Fruit fly (Drosophila melanogaster) whole organism, embryonic: ENCODE results near the gene crm.
A peak's percentile ranks its signal among the peaks of the same experiment; 100 is the strongest.

Source experiments
- ATbp ChIP-seq: fragments of 200-800 bp; sonication (Bioruptor generic); optimal IDR thresholded peaks from 2 replicates; lab custom pipeline; 2017; ENCODE audit warnings: missing biosample characterization, mild to moderate bottlenecking, missing genetic modification characterization, missing genetic modification reagents
- Aef1 ChIP-seq: fragments of 200-800 bp; sonication (Bioruptor generic); IDR thresholded peaks from 3 replicates; pipeline ENCODE4 v1.3.6; 2022; ENCODE audit warnings: missing biosample characterization, missing genetic modification characterization
- Atf-2 ChIP-seq: fragments of 200-800 bp; sonication (Bioruptor generic); optimal IDR thresholded peaks from 2 replicates; lab custom pipeline; 2016; ENCODE audit warnings: missing biosample characterization, missing genetic modification characterization
- CG10267 ChIP-seq: fragments of 200-800 bp; sonication (Bioruptor generic); optimal IDR thresholded peaks from 2 replicates; lab custom pipeline; 2018; ENCODE audit warnings: missing biosample characterization, mild to moderate bottlenecking, missing genetic modification characterization, moderate library complexity
- CG10431 ChIP-seq: fragments of 200-800 bp; sonication (Bioruptor generic); optimal IDR thresholded peaks from 3 replicates; lab custom pipeline; 2018; ENCODE audit warnings: missing biosample characterization, mild to moderate bottlenecking, missing genetic modification characterization
- CG10462 ChIP-seq: fragments of 200-800 bp; sonication (Bioruptor generic); optimal IDR thresholded peaks from 2 replicates; lab custom pipeline; 2016; ENCODE audit warnings: missing biosample characterization, missing genetic modification characterization
- CG10654 ChIP-seq: fragments of 200-800 bp; sonication (Bioruptor generic); optimal IDR thresholded peaks from 2 replicates; lab custom pipeline; 2016; ENCODE audit warnings: missing biosample characterization, missing genetic modification characterization
- CG10959 ChIP-seq: fragments of 200-800 bp; sonication (Bioruptor generic); IDR thresholded peaks from 2 replicates; pipeline ENCODE4 v1.3.6; 2022; ENCODE audit warnings: missing biosample characterization, missing genetic modification characterization
- CG11504 ChIP-seq: fragments of 200-800 bp; sonication (Bioruptor generic); optimal IDR thresholded peaks from 3 replicates; lab custom pipeline; 2019; ENCODE audit warnings: missing biosample characterization, mild to moderate bottlenecking, missing genetic modification characterization, moderate library complexity
- CG11696 ChIP-seq: fragments of 200-800 bp; sonication (Bioruptor generic); IDR thresholded peaks from 2 replicates; pipeline ENCODE4 v1.3.6; 2022; ENCODE audit warnings: missing biosample characterization, missing genetic modification characterization
- CG12769 ChIP-seq: fragments of 200-800 bp; sonication (Bioruptor generic); optimal IDR thresholded peaks from 2 replicates; lab custom pipeline; 2019; ENCODE audit warnings: missing biosample characterization, mild to moderate bottlenecking, missing genetic modification characterization, moderate library complexity
- CG13287 ChIP-seq: fragments of 200-800 bp; sonication (Bioruptor generic); IDR thresholded peaks from 2 replicates; pipeline ENCODE4 v1.3.6; 2022; ENCODE audit warnings: missing biosample characterization, missing genetic modification characterization; ENCODE audit not compliant: partially characterized antibody
- CG14441 ChIP-seq: fragments of 200-800 bp; sonication (Bioruptor generic); IDR thresholded peaks from 2 replicates; pipeline ENCODE4 v1.3.6; 2022; ENCODE audit warnings: missing biosample characterization, missing genetic modification characterization
- CG17912 ChIP-seq: fragments of 200-800 bp; sonication (Bioruptor generic); optimal IDR thresholded peaks from 2 replicates; lab custom pipeline; 2018; ENCODE audit warnings: missing biosample characterization, mild to moderate bottlenecking, missing genetic modification characterization
- CG18599 ChIP-seq: fragments of 200-800 bp; sonication (Bioruptor generic); optimal IDR thresholded peaks from 3 replicates; lab custom pipeline; 2017; ENCODE audit warnings: missing biosample characterization, missing genetic modification characterization, mild to moderate bottlenecking, moderate library complexity, missing genetic modification reagents
- CG18764 ChIP-seq: fragments of 200-800 bp; sonication (Bioruptor generic); optimal IDR thresholded peaks from 3 replicates; lab custom pipeline; 2016; ENCODE audit warnings: missing biosample characterization, missing genetic modification characterization
- CG2678 ChIP-seq: fragments of 200-800 bp; sonication (Bioruptor generic); optimal IDR thresholded peaks from 3 replicates; lab custom pipeline; 2019; ENCODE audit warnings: missing biosample characterization, mild to moderate bottlenecking, missing genetic modification characterization, moderate library complexity
- CG3407 ChIP-seq: fragments of 200-800 bp; sonication (Bioruptor generic); optimal IDR thresholded peaks from 2 replicates; lab custom pipeline; 2018; ENCODE audit warnings: missing biosample characterization, mild to moderate bottlenecking, missing genetic modification characterization
- CG6689 ChIP-seq: fragments of 200-800 bp; sonication (Bioruptor generic); IDR thresholded peaks from 2 replicates; pipeline ENCODE4 v1.3.6; 2022; ENCODE audit warnings: missing biosample characterization, missing genetic modification characterization
- CG6765 ChIP-seq: fragments of 200-800 bp; sonication (Bioruptor generic); optimal IDR thresholded peaks from 3 replicates; lab custom pipeline; 2017; ENCODE audit warnings: missing biosample characterization, mild to moderate bottlenecking, missing genetic modification characterization
- CkIIα-i1 ChIP-seq: fragments of 200-800 bp; sonication (Bioruptor generic); IDR thresholded peaks from 2 replicates; pipeline ENCODE4 v1.3.6; 2022; ENCODE audit warnings: missing biosample characterization, missing genetic modification characterization
- Dbx ChIP-seq: fragments of 200-800 bp; sonication (Bioruptor generic); IDR thresholded peaks from 3 replicates; pipeline ENCODE4 v1.3.6; 2022; ENCODE audit warnings: missing biosample characterization, missing genetic modification characterization
- Ets65A ChIP-seq: fragments of 200-800 bp; sonication (Bioruptor generic); peaks from one replicate; lab custom pipeline; 2016; ENCODE audit warnings: missing biosample characterization, missing genetic modification characterization
- H15 ChIP-seq: fragments of 200-800 bp; sonication (Bioruptor generic); IDR thresholded peaks from 3 replicates; pipeline ENCODE4 v1.3.6; 2022; ENCODE audit warnings: missing biosample characterization, missing genetic modification characterization
- Lim3 ChIP-seq: fragments of 200-800 bp; sonication (Bioruptor generic); IDR thresholded peaks from 2 replicates; pipeline ENCODE4 v1.3.6; 2022; ENCODE audit warnings: missing biosample characterization, missing genetic modification characterization
- Mad ChIP-seq: fragments of 200-800 bp; sonication (Bioruptor generic); optimal IDR thresholded peaks from 2 replicates; lab custom pipeline; 2016; ENCODE audit warnings: missing biosample characterization, missing genetic modification characterization
- NFAT ChIP-seq: fragments of 200-800 bp; sonication (Bioruptor generic); IDR thresholded peaks from 2 replicates; pipeline ENCODE4 v1.3.6; 2022; ENCODE audit warnings: missing biosample characterization, missing genetic modification characterization
- Sox100B ChIP-seq: fragments of 200-800 bp; sonication (Bioruptor generic); optimal IDR thresholded peaks from 3 replicates; lab custom pipeline; 2018; ENCODE audit warnings: missing biosample characterization, mild to moderate bottlenecking, missing genetic modification characterization
- Spps ChIP-seq: fragments of 200-800 bp; sonication (Bioruptor generic); optimal IDR thresholded peaks from 2 replicates; lab custom pipeline; 2018; ENCODE audit warnings: missing biosample characterization, mild to moderate bottlenecking, missing genetic modification characterization
- Sry-δ ChIP-seq: fragments of 200-800 bp; sonication (Bioruptor generic); optimal IDR thresholded peaks from 2 replicates; lab custom pipeline; 2016; ENCODE audit warnings: missing biosample characterization, missing genetic modification characterization
- Taf1 ChIP-seq: fragments of 200-800 bp; sonication (Bioruptor generic); IDR thresholded peaks from 2 replicates; pipeline ENCODE4 v1.3.6; 2022; ENCODE audit warnings: missing biosample characterization, missing genetic modification characterization
- Trl ChIP-seq, 3 experiments: fragments of >200 bp in 2 of 3; fragments of 200-800 bp in 1 of 3; sonication (Bioruptor generic) in 1 of 3; optimal IDR thresholded peaks; 2 replicates in 1 of 3; 3 replicates in 2 of 3; lab custom pipeline; 2016 to 2017; ENCODE audit warnings: missing biosample characterization in 1 of 3, missing genetic modification characterization in 1 of 3
- Xrp1 ChIP-seq: fragments of 200-800 bp; sonication (Bioruptor generic); IDR thresholded peaks from 2 replicates; pipeline ENCODE4 v1.3.6; 2022; ENCODE audit warnings: missing biosample characterization, missing genetic modification characterization
- ab ChIP-seq: fragments of 200-800 bp; sonication (Bioruptor generic); optimal IDR thresholded peaks from 2 replicates; lab custom pipeline; 2016; ENCODE audit warnings: missing biosample characterization, missing genetic modification characterization
- ash1 ChIP-seq: fragments of 200-800 bp; sonication (Bioruptor generic); optimal IDR thresholded peaks from 2 replicates; lab custom pipeline; 2018; ENCODE audit warnings: missing biosample characterization, mild to moderate bottlenecking, missing genetic modification characterization
- bab2 ChIP-seq: fragments of 200-800 bp; sonication (Bioruptor generic); optimal IDR thresholded peaks from 2 replicates; lab custom pipeline; 2016; ENCODE audit warnings: missing biosample characterization, missing genetic modification characterization
- bigmax ChIP-seq: fragments of 200-800 bp; sonication (Bioruptor generic); optimal IDR thresholded peaks from 2 replicates; lab custom pipeline; 2018; ENCODE audit warnings: missing biosample characterization, mild to moderate bottlenecking, missing genetic modification characterization
- chm ChIP-seq: fragments of 200-800 bp; sonication (Bioruptor generic); IDR thresholded peaks from 2 replicates; pipeline ENCODE4 v1.3.6; 2022; ENCODE audit warnings: missing biosample characterization, missing genetic modification characterization
- da ChIP-seq: fragments of 200-800 bp; sonication (Bioruptor generic); optimal IDR thresholded peaks from 2 replicates; lab custom pipeline; 2016; ENCODE audit warnings: missing biosample characterization, missing genetic modification characterization
- gem ChIP-seq: fragments of 200-800 bp; sonication (Bioruptor generic); optimal IDR thresholded peaks from 2 replicates; lab custom pipeline; 2019; ENCODE audit warnings: missing biosample characterization, mild to moderate bottlenecking, missing genetic modification characterization, moderate library complexity
- grau ChIP-seq: fragments of 200-800 bp; optimal IDR thresholded peaks from 3 replicates; lab custom pipeline; 2019; ENCODE audit warnings: missing biosample characterization, mild to moderate bottlenecking, missing genetic modification characterization, moderate library complexity
- lilli ChIP-seq: fragments of 200-800 bp; sonication (Bioruptor generic); optimal IDR thresholded peaks from 3 replicates; lab custom pipeline; 2016; ENCODE audit warnings: missing biosample characterization, missing genetic modification characterization
- odd ChIP-seq: fragments of 200-800 bp; sonication (Bioruptor generic); optimal IDR thresholded peaks from 2 replicates; lab custom pipeline; 2017; ENCODE audit warnings: missing biosample characterization, mild to moderate bottlenecking, missing genetic modification characterization
- prd ChIP-seq, 3 experiments: fragments of >200 bp in 2 of 3; fragments of 200-800 bp in 1 of 3; sonication (Bioruptor generic) in 1 of 3; optimal IDR thresholded peaks in 2 of 3; IDR thresholded peaks in 1 of 3; 2 replicates in 2 of 3; 3 replicates in 1 of 3; pipeline versions ENCODE4 v1.3.6 to Lab custom; 2017 to 2022; ENCODE audit warnings: missing biosample characterization in 1 of 3, missing genetic modification characterization in 1 of 3
- row ChIP-seq: fragments of 200-800 bp; sonication (Bioruptor generic); IDR thresholded peaks from 3 replicates; pipeline ENCODE4 v1.3.6; 2022; ENCODE audit warnings: missing biosample characterization, missing genetic modification characterization
- slbo ChIP-seq: fragments of 200-800 bp; sonication (Bioruptor generic); IDR thresholded peaks from 2 replicates; pipeline ENCODE4 v1.3.6; 2022; ENCODE audit warnings: missing biosample characterization, missing genetic modification characterization
- so ChIP-seq: fragments of 200-800 bp; sonication (Bioruptor generic); IDR thresholded peaks from 3 replicates; pipeline ENCODE4 v1.3.6; 2022; ENCODE audit warnings: missing biosample characterization, missing genetic modification characterization
- tap ChIP-seq: fragments of 200-800 bp; optimal IDR thresholded peaks from 3 replicates; lab custom pipeline; 2019; ENCODE audit warnings: missing biosample characterization, mild to moderate bottlenecking, missing genetic modification characterization, moderate library complexity
- usp ChIP-seq: fragments of >200 bp; optimal IDR thresholded peaks from 2 replicates; lab custom pipeline; 2017; ENCODE audit warnings: missing biosample characterization, missing genetic modification characterization
- wdn ChIP-seq: fragments of 200-800 bp; sonication (Bioruptor generic); IDR thresholded peaks from 2 replicates; pipeline ENCODE4 v1.3.6; 2022; ENCODE audit warnings: missing biosample characterization, missing genetic modification characterization
- yki ChIP-seq: fragments of >200 bp; optimal IDR thresholded peaks from 3 replicates; lab custom pipeline; 2018
- zfh1 ChIP-seq: fragments of 200-800 bp; sonication (Bioruptor generic); IDR thresholded peaks from 3 replicates; pipeline ENCODE4 v1.3.6; 2022; ENCODE audit warnings: missing biosample characterization, missing genetic modification characterization

Gene crm

dm6 chrX:2761198-2761597 lies 22.6 kb upstream of the crm start (continued):
- no peak for TF ChIP-seq CG18764 (GFP tag; lab: Kevin White, UChicago)
- TF ChIP-seq Aef1 (GFP tag; lab: Robert Waterston, UW): no peak
- TF ChIP-seq bigmax: no peak
- peak; percentile 17; the same call in 1 of the 2 replicates for TF ChIP-seq slbo
- no peak for TF ChIP-seq wdn (GFP tag; lab: Robert Waterston, UW)
- peak; percentile 24; the same call in 1 of the 3 replicates for TF ChIP-seq row (GFP tag; lab: Robert Waterston, UW)
- TF ChIP-seq yki (lab: Kevin White, UChicago): no peak
- TF ChIP-seq CG18599 (GFP tag; lab: Kevin White, UChicago): peak; percentile 41
- TF ChIP-seq CG2678 (tag; lab: Kevin White, UChicago): peak; percentile 22
- peak; percentile 75 for TF ChIP-seq Ets65A
- no peak for TF ChIP-seq CG10267
- TF ChIP-seq Xrp1 (GFP tag; lab: Robert Waterston, UW): 0 out of 2 replicates have a peak, but pooled peaks have one; percentile 8
- no peak for TF ChIP-seq Atf-2 (GFP tag; lab: Kevin White, UChicago)
- no peak for TF ChIP-seq ab (GFP tag; lab: Kevin White, UChicago)
- no peak for TF ChIP-seq CG6765 (GFP tag; lab: Kevin White, UChicago)
- no peak for TF ChIP-seq tap
- TF ChIP-seq gem (tag; lab: Kevin White, UChicago): peak; percentile 10
- TF ChIP-seq usp (GFP tag; lab: Kevin White, UChicago): no peak
- TF ChIP-seq CkIIα-i1: no peak
- no peak for TF ChIP-seq CG3407 (GFP tag; lab: Kevin White, UChicago)
- no peak for TF ChIP-seq CG13287 (GFP tag; lab: Robert Waterston, UW)
- TF ChIP-seq NFAT (GFP tag; lab: Robert Waterston, UW): no peak
- TF ChIP-seq da (GFP tag; lab: Kevin White, UChicago): no peak
- TF ChIP-seq CG11696 (GFP tag; lab: Robert Waterston, UW): no peak
- no peak for TF ChIP-seq Dbx (GFP tag; lab: Robert Waterston, UW)
- peak; percentile 17 for TF ChIP-seq CG11504 (tag; lab: Kevin White, UChicago)
- 0 out of 2 replicates have a peak, but pooled peaks have one; percentile 24 for TF ChIP-seq CG6689 (GFP tag; lab: Robert Waterston, UW)
- TF ChIP-seq Lim3: no peak
- TF ChIP-seq CG17912 (GFP tag; lab: Kevin White, UChicago): no peak
- no peak for TF ChIP-seq Spps (tag; lab: Kevin White, UChicago)
- TF ChIP-seq chm (GFP tag; lab: Robert Waterston, UW): no peak
- 0 out of 2 replicates have a peak, but pooled peaks have one; percentile 12 for TF ChIP-seq CG14441
- no peak for TF ChIP-seq Trl (optimal IDR thresholded peaks at IDR 0.05; lab: Kevin White, UChicago)
- no peak for TF ChIP-seq Trl (GFP tag; optimal IDR thresholded peaks at IDR 0.05; lab: Kevin White, UChicago)
- TF ChIP-seq lilli (GFP tag; lab: Kevin White, UChicago): no peak
- TF ChIP-seq H15 (GFP tag; lab: Robert Waterston, UW): no peak
- TF ChIP-seq CG10959: no peak

DNA sequence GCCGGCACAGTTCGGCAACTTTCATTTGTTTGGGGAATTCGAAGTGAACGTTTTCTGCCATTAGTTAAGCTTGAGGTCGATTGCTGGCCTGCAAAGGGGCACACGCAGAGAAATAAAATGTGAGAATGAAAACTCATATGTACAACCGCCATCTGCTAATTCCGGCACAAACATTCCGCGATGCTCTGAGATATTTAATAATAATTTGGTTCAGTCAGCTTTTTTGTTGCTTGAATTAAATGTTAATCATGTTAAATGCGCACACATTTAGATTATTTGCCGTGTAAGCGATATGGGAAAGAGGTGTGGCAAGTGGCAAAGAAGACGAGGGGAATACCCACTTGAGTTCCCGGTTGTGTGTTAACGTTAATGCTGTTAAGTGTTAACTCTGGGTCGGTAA lies 18.8 kb upstream of the crm start:
- no peak for TF ChIP-seq Sry-δ
- no peak for TF ChIP-seq CG10654 (GFP tag; lab: Kevin White, UChicago)
- TF ChIP-seq CG10431 (GFP tag; lab: Kevin White, UChicago): no peak
- no peak for TF ChIP-seq Mad (GFP tag; lab: Kevin White, UChicago)
- TF ChIP-seq CG10462 (GFP tag; lab: Kevin White, UChicago): no peak
- peak; percentile 77 for TF ChIP-seq Ets65A
- no peak for TF ChIP-seq CG6765 (GFP tag; lab: Kevin White, UChicago)
- peak; percentile 1 for TF ChIP-seq Sox100B (GFP tag; lab: Kevin White, UChicago)
- peak; percentile 39 for TF ChIP-seq CG12769
- no peak for TF ChIP-seq prd (optimal IDR thresholded peaks at IDR 0.05; lab: Kevin White, UChicago)
- TF ChIP-seq prd (GFP tag; IDR thresholded peaks at IDR 0.05; lab: Robert Waterston, UW): 0 out of 3 replicates have a peak, but pooled peaks have one; percentile 29
- no peak for TF ChIP-seq bab2 (GFP tag; lab: Kevin White, UChicago)
- TF ChIP-seq grau (tag; lab: Kevin White, UChicago): peak; percentile 17
- no peak for TF ChIP-seq so (GFP tag; lab: Robert Waterston, UW)
- TF ChIP-seq ash1 (GFP tag; lab: Kevin White, UChicago): no peak
- TF ChIP-seq zfh1 (GFP tag; lab: Robert Waterston, UW): 0 out of 3 replicates have a peak, but pooled peaks have one; percentile 42
- TF ChIP-seq Taf1: no peak
- peak; percentile 58 for TF ChIP-seq CG11504 (tag; lab: Kevin White, UChicago)
- peak; percentile 8 for TF ChIP-seq ATbp (GFP tag; lab: Kevin White, UChicago)
- TF ChIP-seq odd (GFP tag; lab: Kevin White, UChicago): no peak
